Worm (Caenorhabditis elegans) whole organism, L1 larva: Measurements from ENCODE around the gene col-146.

ENCODE experiments used
- mef-2 ChIP-seq: fragments of 150-350 bp; optimal IDR thresholded peaks from 2 replicates; lab custom pipeline; 2014; ENCODE audit warnings: missing biosample characterization, missing genetic modification characterization
- nhr-12 ChIP-seq: sonication (generic microtip); optimal IDR thresholded peaks from 2 replicates; lab custom pipeline; 2017; ENCODE audit warnings: missing biosample characterization, missing genetic modification characterization
- nhr-19 ChIP-seq: fragments of 200-800 bp; sonication (Bioruptor generic); conservative IDR thresholded peaks from 2 replicates; pipeline ENCODE4 v1.3.6; 2022; ENCODE audit warnings: missing genetic modification characterization, missing compliant biosample characterization
- zag-1 ChIP-seq: fragments of 150-350 bp; optimal IDR thresholded peaks from 2 replicates; lab custom pipeline; 2014; ENCODE audit warnings: missing biosample characterization, missing genetic modification characterization

DNA sequence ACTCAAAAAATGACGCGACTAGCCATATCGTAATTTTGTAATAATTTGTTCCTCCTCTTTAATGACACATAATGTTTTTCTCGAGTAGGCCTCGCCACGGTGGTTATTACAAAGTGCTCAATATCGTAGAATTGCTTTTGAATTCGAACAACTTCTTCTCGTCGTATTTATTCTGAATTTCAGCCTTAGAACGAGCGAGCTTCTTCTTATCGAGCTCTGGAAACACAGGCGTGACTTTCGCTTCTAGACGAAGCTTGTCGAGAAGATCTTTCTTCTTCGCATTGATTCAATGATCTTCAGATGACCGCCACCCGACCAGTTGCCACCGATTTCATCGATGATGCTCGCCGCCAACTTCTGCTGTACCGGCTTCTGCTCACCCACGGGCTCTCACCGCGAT, 21.6 kb downstream of the col-146 start, which contains the start of gene T06E4.21:
- TF ChIP-seq nhr-19 (no peak), nhr-12 (tag; lab: Kevin White, UChicago) (no peak), mef-2 (no peak), zag-1 (tag; lab: Kevin White, UChicago) (no peak)
